Worm (Caenorhabditis elegans): ENCODE results near the gene vit-6.

vit-6 gene

DNA sequence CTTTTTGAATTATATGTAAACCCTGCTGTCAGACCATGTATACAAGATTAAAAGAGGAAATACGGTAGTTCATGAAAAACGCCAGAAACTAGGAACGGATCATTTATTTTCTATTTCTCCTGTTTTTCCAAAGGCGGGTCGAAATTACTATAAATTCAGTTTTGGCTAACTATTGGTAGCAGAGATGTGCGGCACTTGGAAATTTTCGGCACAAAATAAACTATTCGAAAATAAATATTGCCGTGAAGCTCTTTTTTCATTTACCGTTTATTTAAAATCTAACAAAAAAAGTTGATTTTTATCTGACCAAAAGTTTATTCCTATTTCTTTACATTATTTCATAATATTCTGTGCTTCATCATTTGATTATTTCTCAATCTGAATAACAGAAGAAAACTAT, 16.8 kb upstream of the vit-6 start, which contains the start of gene T09A12.1:
Gene T09A12.1 (plus strand): TSS at position 301 of the 400 bp plus-strand sequence.
- TF ChIP-seq unc-62 (GFP tag; optimal IDR thresholded peaks at IDR 0.05): no peak

DNA sequence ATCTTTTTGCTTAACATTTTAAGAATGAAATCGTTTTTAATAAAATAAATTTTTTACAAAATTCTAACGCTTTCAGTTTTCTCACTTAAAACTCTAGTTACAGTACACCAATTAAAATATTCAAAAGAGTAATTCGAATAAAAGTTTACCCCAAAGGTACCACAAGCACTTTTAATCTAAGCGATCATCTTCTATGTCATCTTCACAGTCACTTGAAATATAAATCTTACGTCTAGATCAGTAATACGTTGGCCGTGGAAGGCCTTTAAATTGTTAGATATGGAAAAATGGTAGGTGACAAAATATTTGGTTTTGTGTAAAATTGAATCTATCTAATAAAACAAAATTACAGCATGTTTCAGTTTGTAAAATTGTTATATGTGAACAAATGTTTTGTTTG, 13.6 kb upstream of the vit-6 start:
- no peak for TF ChIP-seq unc-62 (GFP tag; optimal IDR thresholded peaks at IDR 0.05)

DNA sequence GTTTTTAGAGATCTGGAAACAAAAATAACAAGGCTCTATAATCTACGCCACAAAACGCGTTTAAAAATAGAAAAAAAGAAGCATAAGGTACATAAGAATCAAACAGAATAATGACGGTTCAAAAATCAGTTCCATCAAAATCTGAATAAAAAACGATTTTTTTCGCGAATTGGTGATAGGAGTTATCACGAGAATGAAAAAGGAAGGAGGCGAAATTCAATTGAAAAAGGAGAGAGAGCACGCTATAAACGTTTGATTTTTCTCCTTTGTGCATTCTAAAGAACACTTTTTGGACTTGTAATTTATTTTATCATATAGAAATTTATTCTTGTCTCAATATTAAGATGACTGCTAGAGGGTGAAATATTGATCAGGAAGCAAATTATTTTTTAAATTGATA, 9.6 kb upstream of the vit-6 start:
- no peak for TF ChIP-seq unc-62 (GFP tag; optimal IDR thresholded peaks at IDR 0.05)

DNA sequence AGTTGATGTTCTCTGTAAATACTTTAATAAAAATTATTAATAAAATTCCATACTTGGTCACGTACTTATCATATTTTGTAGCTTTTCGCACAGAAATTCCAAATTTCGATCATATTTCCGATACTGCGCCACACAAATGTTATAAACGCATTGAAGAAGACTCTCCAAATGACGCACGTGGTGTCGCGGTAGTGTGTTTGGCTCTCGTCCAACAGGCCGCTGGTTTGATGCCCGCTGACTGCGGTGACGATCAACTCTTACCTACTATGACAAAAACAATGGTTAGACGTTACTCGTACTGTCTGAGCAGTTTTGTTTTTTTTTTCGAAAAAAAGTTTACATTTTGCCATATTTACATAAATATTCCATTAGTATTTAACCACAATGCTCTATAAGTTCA, 8.1 kb upstream of the vit-6 start:
- TF ChIP-seq unc-62 (GFP tag; optimal IDR thresholded peaks at IDR 0.05): no peak

DNA sequence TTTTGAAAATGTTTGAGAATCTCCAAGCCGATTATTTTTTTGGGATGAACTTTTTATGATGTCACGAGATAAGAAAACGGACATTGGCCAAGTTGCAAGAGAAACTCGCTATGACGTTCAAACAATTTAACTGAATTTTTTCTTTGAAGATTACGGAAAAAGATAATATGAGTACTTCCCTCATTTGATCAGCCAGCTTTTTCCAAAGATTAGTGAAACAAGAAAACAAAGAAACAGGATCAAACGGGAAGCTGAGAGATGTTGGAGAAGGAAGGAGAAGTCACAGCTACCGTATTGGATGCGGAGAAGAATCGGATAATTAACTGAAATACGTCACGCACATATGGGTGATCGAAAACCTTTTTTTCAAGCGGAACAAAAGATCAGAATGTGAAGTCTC, 6.8 kb upstream of the vit-6 start:
- TF ChIP-seq unc-62 (GFP tag; optimal IDR thresholded peaks at IDR 0.05): no peak

DNA sequence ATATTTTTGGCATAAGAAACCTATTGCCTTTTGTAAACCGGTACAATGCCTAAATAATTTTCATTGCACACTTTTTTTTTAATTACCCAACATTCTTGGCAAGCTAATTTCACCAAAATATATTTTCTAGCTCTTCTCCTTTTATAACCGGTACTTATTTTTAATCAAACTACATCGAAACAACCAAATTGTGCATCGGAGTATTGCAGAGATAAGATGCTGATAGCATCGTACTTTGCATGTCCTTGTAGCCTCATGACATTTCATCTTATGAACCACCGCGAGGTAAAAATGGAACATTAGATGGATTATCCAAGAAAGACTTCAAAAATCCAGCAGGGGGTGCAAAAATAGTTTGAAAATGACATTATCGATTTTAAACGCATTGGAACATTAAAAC, 5.7 kb upstream of the vit-6 start:
- TF ChIP-seq unc-62 (GFP tag; optimal IDR thresholded peaks at IDR 0.05): no peak

DNA sequence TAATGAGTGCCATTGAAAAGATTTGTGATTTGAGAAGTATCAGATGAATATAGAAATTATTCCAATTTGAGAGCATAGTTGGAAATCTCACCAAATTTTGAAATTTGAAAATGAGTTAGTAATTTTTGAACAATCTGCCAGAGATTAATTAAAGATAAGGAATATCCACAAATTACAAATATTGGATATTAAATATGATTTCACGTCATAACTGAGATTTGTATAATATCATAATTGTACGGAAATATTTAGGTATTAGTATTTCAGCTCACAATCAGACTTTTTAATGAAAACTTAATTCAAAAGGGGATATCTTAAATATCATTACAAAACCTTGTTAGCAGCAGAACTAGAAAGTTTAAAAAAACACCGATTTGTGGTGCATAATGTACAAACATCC, 1.1 kb upstream of the vit-6 start, which contains the start of gene K07H8.7:
Gene K07H8.7 (minus strand): TSS at position 101 of the 400 bp plus-strand sequence.
- TF ChIP-seq unc-62 (GFP tag; optimal IDR thresholded peaks at IDR 0.05): no peak

DNA sequence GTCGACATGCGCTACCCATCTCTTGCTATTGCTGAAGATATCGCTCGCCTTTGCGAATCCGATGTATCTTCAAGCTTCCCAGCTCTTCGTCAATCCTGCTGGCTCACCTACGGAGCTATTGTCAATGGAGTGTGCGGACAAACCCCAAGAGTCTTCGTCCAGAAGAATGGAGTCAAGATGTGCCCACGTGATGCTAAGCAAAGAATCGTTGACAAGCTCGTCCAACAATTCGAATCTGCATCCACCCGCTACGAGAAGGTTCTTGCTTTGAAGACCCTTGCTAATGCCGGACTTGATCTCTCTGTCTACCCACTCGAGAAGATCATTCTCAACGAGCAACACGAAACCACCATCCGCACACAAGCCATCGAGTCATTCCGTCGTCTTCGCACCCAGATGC, 1.7 kb downstream of the vit-6 start:
- no peak for TF ChIP-seq unc-62 (GFP tag; optimal IDR thresholded peaks at IDR 0.05)

DNA sequence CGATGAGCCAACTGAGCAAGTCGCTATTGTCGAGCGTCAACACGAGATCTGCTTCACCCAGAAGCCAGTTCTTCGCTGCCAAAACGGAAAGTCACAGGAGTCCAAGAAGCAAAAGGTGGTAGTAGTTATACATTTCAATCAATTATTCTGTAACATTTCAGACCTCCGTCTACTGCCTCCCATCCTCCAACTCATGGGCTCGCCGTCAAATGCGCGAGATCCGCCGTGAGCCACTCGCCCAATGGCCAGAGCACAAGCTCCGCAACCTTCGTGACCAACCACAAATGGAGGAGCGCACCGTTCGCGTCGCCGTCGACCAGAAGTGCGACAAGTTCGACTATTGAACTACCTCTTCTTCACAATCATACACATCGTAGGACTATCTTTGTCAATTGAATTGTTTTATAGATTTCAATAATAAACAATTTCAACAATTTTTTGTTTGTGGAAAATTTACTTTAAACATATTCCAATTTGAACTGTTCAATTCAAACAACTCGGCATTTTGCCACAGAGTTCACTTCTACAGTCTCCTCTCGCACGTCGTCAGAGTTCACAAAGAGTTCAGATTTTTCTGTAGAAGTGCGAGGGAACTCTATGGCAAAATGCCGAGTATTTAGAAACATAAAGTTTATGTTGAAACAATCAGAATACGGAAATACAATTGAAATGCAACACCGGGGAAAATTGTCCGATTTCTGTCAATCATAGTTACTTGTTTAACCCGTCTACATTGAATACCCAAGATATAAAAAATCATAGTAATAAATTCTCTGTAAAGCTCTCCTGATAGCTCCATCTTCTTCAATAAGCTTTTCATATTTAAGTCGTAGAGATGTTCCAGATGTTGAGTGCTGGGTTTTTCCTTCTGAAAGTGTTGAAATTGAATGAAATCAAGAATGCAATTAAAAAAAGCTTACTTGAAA, 5.3 kb downstream of the vit-6 start:
- TF ChIP-seq unc-62 (GFP tag; optimal IDR thresholded peaks at IDR 0.05): no peak

DNA sequence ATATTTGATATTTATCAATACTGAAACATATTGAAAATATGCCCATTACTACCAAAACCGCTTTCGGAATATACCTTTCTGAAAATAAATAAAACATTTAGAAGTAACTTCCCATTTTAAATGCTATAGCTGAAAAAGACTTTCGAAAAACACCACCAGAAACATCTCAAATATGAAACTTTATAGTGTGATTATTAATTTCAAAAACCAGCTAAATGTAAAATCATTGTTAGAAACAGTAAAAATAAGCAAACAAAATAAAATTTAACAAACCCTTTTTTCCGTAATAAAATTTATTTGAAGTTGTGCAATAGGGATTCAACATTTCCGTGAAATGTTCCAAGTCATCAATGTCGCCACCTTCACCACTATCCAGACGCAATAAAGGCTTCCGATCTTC, 7.1 kb downstream of the vit-6 start, which contains the start of the genes K07H8.5 and K07H8.8:
Gene K07H8.5 (plus strand): TSS at position 301 of the 400 bp plus-strand sequence.
Gene K07H8.8 (minus strand): TSS at position 389 of the 400 bp plus-strand sequence.
- TF ChIP-seq unc-62 (GFP tag; optimal IDR thresholded peaks at IDR 0.05): no peak

DNA sequence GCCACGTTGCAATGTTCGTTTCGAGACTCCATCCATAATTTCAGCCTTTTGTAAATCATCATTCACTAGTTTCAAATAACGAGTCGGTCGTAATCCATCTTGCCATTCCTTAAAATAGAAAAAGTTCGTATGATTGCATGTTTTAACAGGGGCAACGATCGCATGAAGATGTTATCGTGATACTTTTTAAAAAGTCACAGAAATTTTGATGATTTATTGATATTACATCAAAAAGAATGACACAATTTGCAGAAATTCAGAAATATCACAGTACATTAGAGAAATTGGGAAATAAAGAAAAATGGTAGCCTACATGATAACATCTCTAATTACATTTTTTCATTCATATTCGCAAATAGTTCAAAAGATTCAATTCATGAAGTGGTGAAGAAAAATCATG, 12.4 kb downstream of the vit-6 start:
- no peak for TF ChIP-seq unc-62 (GFP tag; optimal IDR thresholded peaks at IDR 0.05)

DNA sequence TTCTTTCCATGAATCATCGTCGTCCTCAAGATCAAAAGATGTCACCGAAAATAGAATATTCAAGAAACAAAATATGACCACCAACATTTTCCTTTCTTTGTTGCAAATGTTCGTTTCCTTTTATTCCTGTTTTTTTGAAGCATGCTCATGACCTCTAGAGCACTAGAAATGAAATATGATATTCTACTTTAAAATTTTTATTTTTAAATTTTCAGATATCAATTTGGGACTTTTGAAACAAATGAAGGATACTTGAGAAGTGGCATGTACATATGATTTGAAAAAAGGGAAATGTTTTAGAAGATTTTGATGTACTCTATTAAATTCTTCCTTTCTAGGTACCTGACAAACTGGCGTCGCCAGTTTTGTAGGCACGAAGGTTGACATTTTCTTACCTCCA, 14.3 kb downstream of the vit-6 start, which contains the start of gene K07H8.11:
Gene K07H8.11 (minus strand): TSS at position 101 of the 400 bp plus-strand sequence.
- TF ChIP-seq unc-62 (GFP tag; optimal IDR thresholded peaks at IDR 0.05): no peak

DNA sequence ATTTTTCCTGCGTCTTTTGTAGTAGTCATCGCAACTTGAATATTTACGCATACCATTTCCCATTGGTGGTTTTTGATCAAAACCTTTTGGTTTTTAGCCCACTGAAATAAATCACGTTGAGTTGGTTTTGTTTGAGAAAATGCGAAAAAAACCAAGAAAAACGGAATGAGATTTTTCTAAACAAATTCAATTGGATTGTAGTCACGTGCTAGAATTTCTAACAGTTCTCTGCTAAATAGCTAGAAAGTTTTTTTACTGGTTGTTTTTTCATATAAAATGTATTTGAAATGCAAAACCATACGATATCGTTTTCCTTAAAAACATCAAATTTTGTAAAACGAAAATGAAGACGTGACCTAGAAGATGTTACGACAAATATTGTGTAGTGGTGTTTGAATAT, 15.7 kb downstream of the vit-6 start, which contains the start of gene K07H8.12:
Gene K07H8.12 (minus strand): TSS at position 101 of the 400 bp plus-strand sequence.
- no peak for TF ChIP-seq unc-62 (GFP tag; optimal IDR thresholded peaks at IDR 0.05)

DNA sequence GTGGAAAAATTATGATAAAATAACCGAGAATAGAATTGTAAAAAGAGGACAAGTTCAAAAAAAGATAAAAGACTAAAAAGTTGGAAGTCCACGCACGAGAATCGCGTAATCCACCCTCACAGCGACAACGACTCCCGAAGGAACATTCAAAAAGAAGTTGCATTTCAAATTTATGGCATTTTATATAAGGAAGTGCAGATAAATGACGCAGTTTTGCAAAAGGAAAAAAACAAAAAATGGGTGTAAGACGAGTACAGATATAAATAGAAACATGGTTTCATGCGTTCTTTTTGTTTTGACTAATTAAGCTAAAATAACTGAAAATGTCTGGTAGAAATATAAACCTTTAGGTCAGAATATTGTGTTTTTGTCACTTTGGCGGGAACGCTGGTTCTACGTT, 22.3 kb downstream of the vit-6 start:
- TF ChIP-seq unc-62 (GFP tag; optimal IDR thresholded peaks at IDR 0.05): no peak

DNA sequence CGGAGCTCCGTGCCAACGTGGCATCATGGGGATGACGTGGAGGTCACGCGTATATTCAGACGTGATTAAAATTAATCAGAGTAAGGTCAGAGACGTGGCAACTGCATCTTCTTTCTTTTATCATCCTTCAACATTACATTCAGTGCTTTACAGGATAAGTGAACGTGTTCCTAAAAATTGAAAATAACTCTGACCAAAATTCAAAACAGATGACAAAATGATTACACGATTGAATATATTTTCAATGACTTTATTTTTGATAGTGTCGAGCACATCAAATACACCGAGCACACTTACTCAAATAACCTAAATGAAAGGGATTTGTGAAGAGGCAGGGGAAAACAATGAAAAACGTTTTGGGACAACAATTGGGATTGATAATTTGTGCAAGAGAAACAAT, 25.4 kb downstream of the vit-6 start, which contains the start of gene K07H8.9:
Gene K07H8.9 (minus strand): TSS at position 125 of the 400 bp plus-strand sequence.
- no peak for TF ChIP-seq unc-62 (GFP tag; optimal IDR thresholded peaks at IDR 0.05)

DNA sequence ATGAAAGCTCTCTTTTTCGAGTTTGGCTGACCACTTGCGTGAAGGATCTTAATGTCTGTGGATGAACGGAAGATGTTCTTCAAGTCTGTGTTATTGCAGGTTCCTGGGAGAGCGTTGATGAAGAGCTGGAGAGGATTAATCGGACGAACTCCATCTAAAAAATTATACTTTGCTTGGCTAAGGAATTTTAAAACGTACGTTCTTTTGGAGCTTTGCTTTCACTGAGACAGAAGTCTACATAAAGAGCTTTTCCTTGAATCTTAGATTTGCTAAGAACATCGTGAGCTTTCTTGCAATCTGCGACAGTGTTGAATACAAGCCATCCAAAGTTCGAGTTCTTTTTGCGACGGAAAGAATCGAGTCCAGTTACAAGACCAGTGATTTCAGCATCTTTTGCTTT, 26.3 kb downstream of the vit-6 start:
- TF ChIP-seq unc-62 (GFP tag; optimal IDR thresholded peaks at IDR 0.05): no peak

DNA sequence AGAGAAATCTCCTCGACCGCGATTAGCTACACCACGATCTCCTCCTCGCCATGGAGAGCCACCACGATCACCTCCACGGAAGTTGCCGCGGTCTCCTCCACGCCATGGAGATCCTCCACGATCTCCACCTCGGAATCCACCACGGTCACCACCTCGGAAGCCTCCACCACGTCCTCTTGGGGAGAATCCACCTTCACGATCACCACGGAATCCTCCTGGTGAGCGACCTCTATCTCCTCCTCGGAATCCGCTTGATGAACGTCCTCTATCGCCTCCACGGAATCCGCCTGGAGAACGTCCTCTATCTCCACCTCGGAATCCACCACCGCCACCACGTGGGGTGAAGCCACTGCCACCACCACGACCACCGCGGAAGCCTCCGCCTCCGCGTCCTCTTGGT, 28.1 kb downstream of the vit-6 start:
- no peak for TF ChIP-seq unc-62 (GFP tag; optimal IDR thresholded peaks at IDR 0.05)

DNA sequence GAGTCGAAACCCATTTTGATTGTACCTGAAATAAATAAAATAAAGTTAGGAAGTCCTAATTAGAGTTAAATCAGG, 28.4 kb downstream of the vit-6 start, which contains the start of gene nucl-1:
Gene nucl-1 (minus strand): TSS at position 26 of the 75 bp plus-strand sequence.
- TF ChIP-seq unc-62 (GFP tag; optimal IDR thresholded peaks at IDR 0.05): no peak

Measured in whole organism, dauer.